Worm (Caenorhabditis elegans) whole organism, midembryonic: ENCODE data around the gene rig-3.

Source experiments
- cog-1 ChIP-seq: sonication (generic microtip); optimal IDR thresholded peaks from 2 replicates; lab custom pipeline; 2016; ENCODE audit warnings: missing genetic modification characterization, missing compliant biosample characterization
- flt-1 ChIP-seq: fragments of 200-800 bp; sonication (Bioruptor generic); IDR thresholded peaks from 2 replicates; pipeline ENCODE4 v1.3.6; 2022; ENCODE audit warnings: missing genetic modification characterization, missing compliant biosample characterization
- klf-2 ChIP-seq: fragments of 200-800 bp; sonication (Bioruptor generic); conservative IDR thresholded peaks from 2 replicates; pipeline ENCODE4 v1.3.6; 2022; ENCODE audit warnings: missing genetic modification reagents, missing genetic modification characterization, missing compliant biosample characterization
- ref-1 ChIP-seq: fragments of 200-800 bp; sonication (Bioruptor generic); conservative IDR thresholded peaks from 2 replicates; pipeline ENCODE4 v1.3.6; 2022; ENCODE audit warnings: missing genetic modification reagents, missing genetic modification characterization, missing compliant biosample characterization
- tab-1 ChIP-seq: fragments of 200-800 bp; sonication (Bioruptor generic); IDR thresholded peaks from 2 replicates; pipeline ENCODE4 v1.3.6; 2022; ENCODE audit warnings: missing genetic modification characterization, missing compliant biosample characterization
- ztf-23 ChIP-seq: fragments of 200-800 bp; sonication (Bioruptor generic); IDR thresholded peaks from 2 replicates; pipeline ENCODE4 v1.3.6; 2022; ENCODE audit warnings: missing genetic modification reagents, missing genetic modification characterization, missing compliant biosample characterization

- TF ChIP-seq ref-1 (GFP tag; lab: Robert Waterston, UW), result no peak
- no peak for TF ChIP-seq flt-1 (GFP tag; lab: Robert Waterston, UW)
- no peak for TF ChIP-seq cog-1
- no peak for TF ChIP-seq tab-1
- TF ChIP-seq ztf-23 (GFP tag; lab: Robert Waterston, UW), result no peak
- no peak for TF ChIP-seq klf-2
Measured at ce11 chrX:6877436-6877835, 24.0 kb downstream of the rig-3 start, which contains the start of gene col-173.
